Worm (Caenorhabditis elegans) whole organism, young adult: Measurements from ENCODE around the gene mccc-2.

Experiments used
- B0019.2 ChIP-seq: fragments of 200-800 bp; sonication (Bioruptor generic); conservative IDR thresholded peaks from 2 replicates; pipeline ENCODE4 v1.3.6; 2022; ENCODE audit warnings: missing genetic modification reagents, missing genetic modification characterization, missing compliant biosample characterization
- F22D6.2 ChIP-seq: sonication (generic microtip); optimal IDR thresholded peaks from 2 replicates; lab custom pipeline; 2016; ENCODE audit warnings: mild to moderate bottlenecking, missing genetic modification characterization, missing compliant biosample characterization
- F37B4.10 ChIP-seq: fragments of 200-800 bp; sonication (Bioruptor generic); IDR thresholded peaks from 2 replicates; pipeline ENCODE4 v1.3.6; 2022; ENCODE audit warnings: missing genetic modification characterization, missing compliant biosample characterization
- F39B2.1 ChIP-seq: fragments of 200-800 bp; sonication (Bioruptor generic); IDR thresholded peaks from 2 replicates; pipeline ENCODE4 v1.3.6; 2022; ENCODE audit warnings: missing genetic modification reagents, missing genetic modification characterization, missing compliant biosample characterization
- F57C9.4 ChIP-seq: sonication (generic microtip); optimal IDR thresholded peaks from 2 replicates; lab custom pipeline; 2017; ENCODE audit warnings: mild to moderate bottlenecking, missing genetic modification characterization, missing compliant biosample characterization
- K11D2.4 ChIP-seq: fragments of 200-800 bp; sonication (Bioruptor generic); IDR thresholded peaks from 2 replicates; pipeline ENCODE4 v1.3.6; 2022; ENCODE audit warnings: missing genetic modification reagents, missing genetic modification characterization, missing compliant biosample characterization
- T07F8.4 ChIP-seq: sonication (generic microtip); optimal IDR thresholded peaks from 2 replicates; lab custom pipeline; 2016; ENCODE audit warnings: mild to moderate bottlenecking, missing genetic modification characterization, moderate library complexity, missing compliant biosample characterization
- Y56A3A.18 ChIP-seq: fragments of 200-800 bp; sonication (Bioruptor generic); IDR thresholded peaks from 2 replicates; pipeline ENCODE4 v1.3.6; 2022; ENCODE audit warnings: missing genetic modification reagents, missing genetic modification characterization, missing compliant biosample characterization
- Y67H2A.10 ChIP-seq: fragments of 200-800 bp; sonication (Bioruptor generic); conservative IDR thresholded peaks from 2 replicates; pipeline ENCODE4 v1.3.6; 2022; ENCODE audit warnings: missing genetic modification reagents, missing genetic modification characterization, missing compliant biosample characterization
- Y79H2A.3 ChIP-seq: fragments of 200-800 bp; sonication (Bioruptor generic); conservative IDR thresholded peaks from 2 replicates; pipeline ENCODE4 v1.3.6; 2022; ENCODE audit warnings: missing genetic modification reagents, missing genetic modification characterization, missing compliant biosample characterization
- ZK185.1 ChIP-seq: sonication (generic microtip); optimal IDR thresholded peaks from 2 replicates; lab custom pipeline; 2016; ENCODE audit warnings: mild to moderate bottlenecking, missing genetic modification characterization, missing compliant biosample characterization; ENCODE audit not compliant: poor library complexity, severe bottlenecking
- ama-1 ChIP-seq, 3 experiments: fragments of 150-350 bp in 1 of 3; sonication (generic microtip) in 2 of 3; optimal IDR thresholded peaks; 2 replicates each; lab custom pipeline; 2014 to 2018; ENCODE audit warnings: missing biosample characterization in 2 of 3, missing genetic modification characterization in 2 of 3, missing genetic modification reagents in 2 of 3
- aptf-3 ChIP-seq: fragments of 200-800 bp; sonication (Bioruptor generic); IDR thresholded peaks from 2 replicates; pipeline ENCODE4 v1.3.6; 2022; ENCODE audit warnings: missing genetic modification characterization, missing compliant biosample characterization
- attf-5 ChIP-seq: fragments of 200-800 bp; sonication (Bioruptor generic); optimal IDR thresholded peaks from 2 replicates; lab custom pipeline; 2018; ENCODE audit warnings: mild to moderate bottlenecking, missing genetic modification characterization, missing compliant biosample characterization
- ceh-100 ChIP-seq: fragments of 200-800 bp; sonication (Bioruptor generic); IDR thresholded peaks from 2 replicates; pipeline ENCODE4 v1.3.6; 2022; ENCODE audit warnings: missing genetic modification reagents, missing genetic modification characterization, missing compliant biosample characterization
- ceh-91 ChIP-seq: fragments of 200-800 bp; sonication (Bioruptor generic); IDR thresholded peaks from 2 replicates; pipeline ENCODE4 v1.3.6; 2022; ENCODE audit warnings: missing genetic modification reagents, missing genetic modification characterization, missing compliant biosample characterization
- hlh-12 ChIP-seq: sonication (generic microtip); optimal IDR thresholded peaks from 2 replicates; lab custom pipeline; 2016; ENCODE audit warnings: missing genetic modification characterization, missing compliant biosample characterization
- hsf-1 ChIP-seq: fragments of 200-800 bp; sonication (Bioruptor generic); IDR thresholded peaks from 2 replicates; pipeline ENCODE4 v1.3.6; 2022; ENCODE audit warnings: missing genetic modification reagents, missing genetic modification characterization, missing compliant biosample characterization
- lag-1 ChIP-seq: fragments of 200-800 bp; sonication (Bioruptor generic); IDR thresholded peaks from 2 replicates; pipeline ENCODE4 v1.3.6; 2022; ENCODE audit warnings: missing genetic modification reagents, missing genetic modification characterization, missing compliant biosample characterization
- let-607 ChIP-seq, 2 experiments: fragments of 200-800 bp in 1 of 2; sonication (Bioruptor generic) in 1 of 2; sonication (generic microtip) in 1 of 2; optimal IDR thresholded peaks; 2 replicates each; lab custom pipeline; 2016 to 2018; ENCODE audit warnings: mild to moderate bottlenecking in 2 of 2, missing compliant biosample characterization in 2 of 2, missing genetic modification characterization in 2 of 2, moderate library complexity in 2 of 2, missing genotype in 1 of 2
- lin-35 ChIP-seq, 3 experiments: fragments of 150-350 bp in 2 of 3; sonication (generic microtip) in 1 of 3; optimal IDR thresholded peaks; 2 replicates each; lab custom pipeline; 2014 to 2018; ENCODE audit warnings: missing biosample characterization in 3 of 3, missing genetic modification characterization in 3 of 3, missing genetic modification reagents in 3 of 3
- mxl-1 ChIP-seq: sonication (generic microtip); optimal IDR thresholded peaks from 2 replicates; lab custom pipeline; 2016; ENCODE audit warnings: missing genetic modification characterization, missing compliant biosample characterization
- nhr-179 ChIP-seq: sonication (generic microtip); optimal IDR thresholded peaks from 2 replicates; lab custom pipeline; 2016; ENCODE audit warnings: mild to moderate bottlenecking, missing genetic modification characterization, missing compliant biosample characterization
- nhr-80 ChIP-seq: sonication (generic microtip); optimal IDR thresholded peaks from 2 replicates; lab custom pipeline; 2016; ENCODE audit warnings: missing genetic modification characterization, missing compliant biosample characterization
- rcor-1 ChIP-seq: fragments of 200-800 bp; sonication (Bioruptor generic); IDR thresholded peaks from 2 replicates; pipeline ENCODE4 v1.3.6; 2022; ENCODE audit warnings: missing genetic modification reagents, missing genetic modification characterization, missing compliant biosample characterization
- rec-8 ChIP-seq, 2 experiments: sonication (generic microtip); optimal IDR thresholded peaks; 2 replicates each; lab custom pipeline; 2016; ENCODE audit warnings: mild to moderate bottlenecking in 2 of 2, missing genetic modification characterization in 2 of 2, missing genetic modification reagents in 2 of 2, missing genotype in 2 of 2, missing biosample characterization in 1 of 2, missing compliant biosample characterization in 1 of 2, moderate library complexity in 1 of 2
- rpc-1 ChIP-seq, 2 experiments: fragments of 150-350 bp in 1 of 2; sonication (generic microtip) in 1 of 2; optimal IDR thresholded peaks; 2 replicates each; lab custom pipeline; 2014 to 2018; ENCODE audit warnings: missing biosample characterization in 1 of 2, missing genetic modification characterization in 1 of 2, missing genetic modification reagents in 1 of 2, missing genotype in 1 of 2
- snpc-1.1 ChIP-seq: sonication (generic microtip); optimal IDR thresholded peaks from 2 replicates; lab custom pipeline; 2017; ENCODE audit warnings: missing genetic modification characterization, mild to moderate bottlenecking, missing compliant biosample characterization, antibody characterized with exemption, moderate library complexity, missing genotype, missing genetic modification reagents; ENCODE audit not compliant: insufficient read depth
- tlf-1 ChIP-seq: fragments of 200-800 bp; sonication (Bioruptor generic); optimal IDR thresholded peaks from 2 replicates; lab custom pipeline; 2018; ENCODE audit warnings: mild to moderate bottlenecking, missing genetic modification characterization, missing compliant biosample characterization
- unc-62 ChIP-seq: fragments of 150-350 bp; optimal IDR thresholded peaks from 2 replicates; lab custom pipeline; 2014; ENCODE audit warnings: missing biosample characterization, missing genetic modification reagents, missing genetic modification characterization
- zim-3 ChIP-seq: sonication (generic microtip); optimal IDR thresholded peaks from 2 replicates; lab custom pipeline; 2017; ENCODE audit warnings: mild to moderate bottlenecking, missing genetic modification characterization, moderate library complexity, missing compliant biosample characterization
- ztf-3 ChIP-seq: fragments of 200-800 bp; sonication (Bioruptor generic); optimal IDR thresholded peaks from 2 replicates; lab custom pipeline; 2018; ENCODE audit warnings: mild to moderate bottlenecking, missing genetic modification characterization, missing compliant biosample characterization

Gene mccc-2

DNA sequence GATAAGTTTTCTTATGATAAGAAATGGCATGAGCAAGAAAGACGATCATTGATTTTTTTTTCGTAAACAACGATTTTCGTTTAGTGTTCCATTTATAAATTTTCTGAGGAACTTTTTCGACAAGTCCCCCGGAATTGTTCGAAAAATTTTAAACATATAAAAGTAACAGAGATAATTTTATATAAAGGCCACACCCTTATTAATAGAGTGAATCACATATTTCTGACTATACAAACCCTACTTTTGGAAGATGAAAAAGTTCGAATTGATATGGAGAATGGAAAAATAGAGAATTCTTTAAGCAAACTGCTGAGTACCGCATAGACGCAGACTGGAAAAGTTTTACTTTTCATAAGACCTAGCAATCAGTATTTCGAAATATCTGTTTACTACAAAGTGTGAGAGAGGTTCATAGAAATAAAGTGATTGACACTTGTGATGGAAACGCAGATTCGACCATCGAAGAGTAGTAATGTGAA is 38.0 kb downstream of the mccc-2 start (continued):
- TF ChIP-seq ama-1 (optimal IDR thresholded peaks at IDR 0.05; lab: Kevin White, UChicago) (peak; percentile 98), ama-1 (GFP tag; optimal IDR thresholded peaks at IDR 0.05; lab: Kevin White, UChicago) (peak in 1 of 2 experiments; percentile 80)

DNA sequence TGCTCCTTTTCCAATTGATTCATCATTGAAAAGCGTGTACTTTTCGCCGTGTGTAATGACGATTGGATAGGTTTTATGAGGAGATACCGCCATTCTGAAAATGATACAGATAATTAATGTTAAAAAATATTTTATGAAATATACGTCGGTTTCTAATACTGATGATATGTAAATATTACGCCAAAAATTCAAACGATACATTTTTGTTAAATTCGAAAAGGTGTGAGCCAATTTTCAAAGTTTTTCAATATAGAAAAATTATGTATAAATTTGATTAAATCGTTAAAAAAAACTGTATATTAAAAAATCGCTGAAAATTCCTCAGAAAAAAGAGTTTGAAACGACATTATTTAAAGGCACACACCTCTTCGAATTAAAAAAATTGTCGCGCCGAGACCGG is 38.6 kb downstream of the mccc-2 start, which contains the start of gene ikke-1:
TSS of gene ikke-1 (minus strand) at position 101 of the 400 bp plus-strand sequence.
- TF ChIP-seq Y79H2A.3 (GFP tag; lab: Robert Waterston, UW) (no peak), F39B2.1 (GFP tag; lab: Robert Waterston, UW) (no peak), hsf-1 (GFP tag; lab: Robert Waterston, UW) (0 out of 2 replicates have a peak, but pooled peaks have one; percentile 6), hlh-12 (tag; lab: Kevin White, UChicago) (no peak), lag-1 (no peak), zim-3 (no peak), tlf-1 (GFP tag; lab: Kevin White, UChicago) (no peak), snpc-1.1 (no peak), ceh-100 (GFP tag; lab: Robert Waterston, UW) (no peak)

DNA sequence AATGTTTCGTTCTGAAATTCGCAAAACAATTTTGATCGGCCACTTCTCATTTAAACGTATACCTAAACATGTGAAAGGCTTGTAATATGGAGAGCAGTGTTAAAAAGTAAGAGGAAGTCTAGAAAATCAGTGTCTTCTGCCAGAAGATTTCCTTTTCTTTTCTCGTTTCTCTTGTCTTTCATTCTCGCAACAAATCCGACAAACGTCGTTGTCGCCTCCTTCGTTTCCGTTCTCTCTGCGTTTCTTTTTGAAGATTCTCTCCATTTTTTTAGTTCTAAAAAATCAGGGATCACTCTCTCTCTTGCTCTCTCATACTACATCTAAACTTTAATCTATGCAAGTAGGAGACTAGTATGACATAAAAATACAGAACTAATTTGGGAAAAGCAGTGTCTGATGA is 41.9 kb downstream of the mccc-2 start:
- TF ChIP-seq ceh-91 (no peak), F57C9.4 (no peak), B0019.2 (GFP tag; lab: Robert Waterston, UW) (no peak), F37B4.10 (no peak), F22D6.2 (tag; lab: Kevin White, UChicago) (no peak), ZK185.1 (tag; lab: Kevin White, UChicago) (no peak), rec-8 (tag; optimal IDR thresholded peaks at IDR 0.05; lab: Kevin White, UChicago) (no peak), aptf-3 (GFP tag; lab: Robert Waterston, UW) (no peak), lin-35 (GFP tag; optimal IDR thresholded peaks at IDR 0.05; lab: Kevin White, UChicago) (no peak), Y56A3A.18 (GFP tag; lab: Robert Waterston, UW) (no peak), unc-62 (GFP tag; lab: Kevin White, UChicago) (no peak), let-607 (tag; optimal IDR thresholded peaks at IDR 0.05; lab: Kevin White, UChicago) (no peak), ztf-3 (GFP tag; lab: Kevin White, UChicago) (no peak), T07F8.4 (tag; lab: Kevin White, UChicago) (no peak), nhr-179 (tag; lab: Kevin White, UChicago) (no peak), mxl-1 (no peak), Y67H2A.10 (no peak), rcor-1 (GFP tag; lab: Robert Waterston, UW) (no peak), K11D2.4 (GFP tag; lab: Robert Waterston, UW) (no peak)
- TF ChIP-seq, all 124 proteins: peak for 0

DNA sequence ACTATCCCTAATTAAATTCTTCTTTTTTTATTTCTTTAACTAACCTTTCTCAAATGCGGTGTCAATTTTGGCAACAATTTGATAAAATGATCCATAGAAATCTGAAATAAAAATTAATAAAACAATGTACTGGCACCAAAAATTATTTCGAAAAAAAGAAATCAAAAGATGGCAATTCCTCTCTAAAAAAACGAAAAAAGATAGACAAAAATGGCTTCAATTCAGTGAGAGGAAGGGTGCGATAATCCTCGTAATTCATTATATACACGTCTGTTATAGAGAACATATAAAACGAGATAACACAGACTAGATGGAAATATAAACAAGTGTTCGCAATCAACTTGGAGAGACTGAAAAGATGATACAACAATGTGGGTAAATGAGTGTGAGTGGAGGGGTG is 43.3 kb downstream of the mccc-2 start, which contains the start of gene R107.2:
TSS of gene R107.2 (minus strand) at position 101 of the 400 bp plus-strand sequence.
- peak; percentile 8 for TF ChIP-seq attf-5
- peak; percentile 29 for TF ChIP-seq nhr-80 (tag; lab: Kevin White, UChicago)
- no peak for TF ChIP-seq rpc-1 (optimal IDR thresholded peaks at IDR 0.05; lab: Kevin White, UChicago)
- TF ChIP-seq rpc-1 (tag; optimal IDR thresholded peaks at IDR 0.05; lab: Kevin White, UChicago) = no peak
